Fruit fly (Drosophila melanogaster) whole organism, embryonic: ENCODE measurements around the gene CG34238.

Experiments used
- Atf3 ChIP-seq: fragments of 200-800 bp; sonication (Bioruptor generic); optimal IDR thresholded peaks from 3 replicates; lab custom pipeline; 2016; ENCODE audit warnings: missing biosample characterization, missing genetic modification characterization
- C15 ChIP-seq: fragments of 200-800 bp; sonication (Bioruptor generic); IDR thresholded peaks from 3 replicates; pipeline ENCODE4 v1.3.6; 2022; ENCODE audit warnings: missing biosample characterization, missing genetic modification characterization
- CG10209 ChIP-seq: fragments of 200-800 bp; sonication (Bioruptor generic); optimal IDR thresholded peaks from 3 replicates; lab custom pipeline; 2017; ENCODE audit warnings: missing biosample characterization, mild to moderate bottlenecking, missing genetic modification characterization, missing genetic modification reagents
- CG12299 ChIP-seq: fragments of 200-800 bp; sonication (Bioruptor generic); optimal IDR thresholded peaks from 2 replicates; lab custom pipeline; 2018; ENCODE audit warnings: missing biosample characterization, mild to moderate bottlenecking, missing genetic modification characterization
- CG1233 ChIP-seq: fragments of 200-800 bp; sonication (Bioruptor generic); optimal IDR thresholded peaks from 4 replicates; lab custom pipeline; 2018; ENCODE audit warnings: missing biosample characterization, mild to moderate bottlenecking, missing genetic modification characterization
- CG12391 ChIP-seq: fragments of 200-800 bp; sonication (Bioruptor generic); optimal IDR thresholded peaks from 3 replicates; lab custom pipeline; 2018; ENCODE audit warnings: missing biosample characterization, mild to moderate bottlenecking, missing genetic modification characterization, moderate library complexity
- CG12769 ChIP-seq: fragments of 200-800 bp; sonication (Bioruptor generic); optimal IDR thresholded peaks from 2 replicates; lab custom pipeline; 2019; ENCODE audit warnings: missing biosample characterization, mild to moderate bottlenecking, missing genetic modification characterization, moderate library complexity
- CG13296 ChIP-seq: fragments of 200-800 bp; sonication (Bioruptor generic); optimal IDR thresholded peaks from 3 replicates; lab custom pipeline; 2018; ENCODE audit warnings: missing biosample characterization, mild to moderate bottlenecking, missing genetic modification characterization
- CG17186 ChIP-seq: fragments of 200-800 bp; sonication (Bioruptor generic); optimal IDR thresholded peaks from 3 replicates; lab custom pipeline; 2017; ENCODE audit warnings: missing biosample characterization, missing genetic modification reagents, missing genetic modification characterization
- CG18011 ChIP-seq: fragments of 200-800 bp; sonication (Bioruptor generic); optimal IDR thresholded peaks from 2 replicates; lab custom pipeline; 2017; ENCODE audit warnings: missing biosample characterization, missing genetic modification characterization, mild to moderate bottlenecking, moderate library complexity, missing genotype
- CG3065 ChIP-seq: fragments of 200-800 bp; sonication (Bioruptor generic); optimal IDR thresholded peaks from 2 replicates; lab custom pipeline; 2016; ENCODE audit warnings: missing biosample characterization, missing genetic modification characterization
- CG33213 ChIP-seq: fragments of 200-800 bp; sonication (Bioruptor generic); optimal IDR thresholded peaks from 3 replicates; lab custom pipeline; 2016; ENCODE audit warnings: missing biosample characterization, missing genetic modification characterization
- CG34224 ChIP-seq: fragments of 200-800 bp; sonication (Bioruptor generic); IDR thresholded peaks from 3 replicates; pipeline ENCODE4 v1.3.6; 2022; ENCODE audit warnings: missing biosample characterization, missing genetic modification characterization; ENCODE audit not compliant: partially characterized antibody
- CG43689 ChIP-seq: fragments of 200-800 bp; sonication (Bioruptor generic); IDR thresholded peaks from 2 replicates; pipeline ENCODE4 v1.3.6; 2022; ENCODE audit warnings: missing biosample characterization, missing genetic modification characterization
- CG6765 ChIP-seq: fragments of 200-800 bp; sonication (Bioruptor generic); optimal IDR thresholded peaks from 3 replicates; lab custom pipeline; 2017; ENCODE audit warnings: missing biosample characterization, mild to moderate bottlenecking, missing genetic modification characterization
- CG7271 ChIP-seq: fragments of 200-800 bp; sonication (Bioruptor generic); optimal IDR thresholded peaks from 2 replicates; lab custom pipeline; 2018; ENCODE audit warnings: missing biosample characterization, mild to moderate bottlenecking, missing genetic modification characterization, moderate library complexity
- CG7786 ChIP-seq: fragments of 200-800 bp; sonication (Bioruptor generic); optimal IDR thresholded peaks from 2 replicates; lab custom pipeline; 2016; ENCODE audit warnings: missing biosample characterization, missing genetic modification characterization
- CG7963 ChIP-seq: fragments of 200-800 bp; sonication (Bioruptor generic); IDR thresholded peaks from 3 replicates; pipeline ENCODE4 v1.3.6; 2022; ENCODE audit warnings: missing biosample characterization, missing genetic modification characterization; ENCODE audit not compliant: partially characterized antibody
- CG9727 ChIP-seq: fragments of 200-800 bp; sonication (Bioruptor generic); optimal IDR thresholded peaks from 3 replicates; lab custom pipeline; 2017; ENCODE audit warnings: missing biosample characterization, mild to moderate bottlenecking, missing genetic modification characterization
- Dfd ChIP-seq, 2 experiments: fragments of >200 bp; optimal IDR thresholded peaks; 2 replicates each; lab custom pipeline; 2017; ENCODE audit warnings: missing biosample characterization in 2 of 2, missing genetic modification characterization in 2 of 2
- Dp ChIP-seq: fragments of 200-800 bp; sonication (Bioruptor generic); optimal IDR thresholded peaks from 2 replicates; lab custom pipeline; 2018; ENCODE audit warnings: missing biosample characterization, mild to moderate bottlenecking, missing genetic modification characterization, moderate library complexity
- Fer1 ChIP-seq: fragments of 200-800 bp; sonication (Bioruptor generic); optimal IDR thresholded peaks from 2 replicates; lab custom pipeline; 2017; ENCODE audit warnings: missing biosample characterization, mild to moderate bottlenecking, missing genetic modification characterization
- Gsc ChIP-seq: fragments of 200-800 bp; sonication (Bioruptor generic); IDR thresholded peaks from 2 replicates; pipeline ENCODE4 v1.3.6; 2022; ENCODE audit warnings: missing biosample characterization, missing genetic modification characterization
- Hmx ChIP-seq: fragments of 200-800 bp; sonication (Bioruptor generic); optimal IDR thresholded peaks from 2 replicates; lab custom pipeline; 2016; ENCODE audit warnings: missing biosample characterization, missing genetic modification characterization
- Hsf ChIP-seq: fragments of 200-800 bp; sonication (Bioruptor generic); optimal IDR thresholded peaks from 3 replicates; lab custom pipeline; 2016; ENCODE audit warnings: missing biosample characterization, missing genetic modification characterization
- Meics ChIP-seq: fragments of 200-800 bp; sonication (Bioruptor generic); optimal IDR thresholded peaks from 2 replicates; lab custom pipeline; 2017; ENCODE audit warnings: missing biosample characterization, mild to moderate bottlenecking, missing genetic modification characterization
- Mes4 ChIP-seq: fragments of 200-800 bp; sonication (Bioruptor generic); optimal IDR thresholded peaks from 2 replicates; lab custom pipeline; 2016; ENCODE audit warnings: missing biosample characterization, missing genetic modification characterization
- Ptx1 ChIP-seq: fragments of 200-800 bp; sonication (Bioruptor generic); IDR thresholded peaks from 2 replicates; pipeline ENCODE4 v1.3.6; 2022; ENCODE audit warnings: missing biosample characterization, missing genetic modification characterization
- Side ChIP-seq: fragments of 200-800 bp; sonication (Bioruptor generic); optimal IDR thresholded peaks from 2 replicates; lab custom pipeline; 2016; ENCODE audit warnings: missing biosample characterization, missing genetic modification characterization
- Spps ChIP-seq: fragments of 200-800 bp; sonication (Bioruptor generic); optimal IDR thresholded peaks from 2 replicates; lab custom pipeline; 2018; ENCODE audit warnings: missing biosample characterization, mild to moderate bottlenecking, missing genetic modification characterization
- ab ChIP-seq: fragments of 200-800 bp; sonication (Bioruptor generic); optimal IDR thresholded peaks from 2 replicates; lab custom pipeline; 2016; ENCODE audit warnings: missing biosample characterization, missing genetic modification characterization
- ato ChIP-seq: fragments of 200-800 bp; sonication (Bioruptor generic); IDR thresholded peaks from 2 replicates; pipeline ENCODE4 v1.3.6; 2022; ENCODE audit warnings: missing biosample characterization, missing genetic modification characterization; ENCODE audit not compliant: partially characterized antibody
- cg ChIP-seq: fragments of 200-800 bp; sonication (Bioruptor generic); optimal IDR thresholded peaks from 3 replicates; lab custom pipeline; 2019; ENCODE audit warnings: missing biosample characterization, mild to moderate bottlenecking, missing genetic modification characterization, moderate library complexity
- chif ChIP-seq, 2 experiments: fragments of 200-800 bp; sonication (Bioruptor generic); optimal IDR thresholded peaks; 3 replicates each; lab custom pipeline; 2016; ENCODE audit warnings: missing biosample characterization in 2 of 2, missing genetic modification characterization in 2 of 2
- exex ChIP-seq: fragments of 200-800 bp; sonication (Bioruptor generic); optimal IDR thresholded peaks from 4 replicates; lab custom pipeline; 2018; ENCODE audit warnings: missing biosample characterization, mild to moderate bottlenecking, missing genetic modification characterization, moderate library complexity
- gcm2 ChIP-seq: fragments of 200-800 bp; sonication (Bioruptor generic); optimal IDR thresholded peaks from 2 replicates; lab custom pipeline; 2016; ENCODE audit warnings: missing biosample characterization, missing genetic modification characterization
- grn ChIP-seq: fragments of 200-800 bp; sonication (Bioruptor generic); optimal IDR thresholded peaks from 3 replicates; lab custom pipeline; 2017; ENCODE audit warnings: missing biosample characterization, missing genetic modification characterization
- ham ChIP-seq: fragments of 200-800 bp; sonication (Bioruptor generic); IDR thresholded peaks from 2 replicates; pipeline ENCODE4 v1.3.6; 2022; ENCODE audit warnings: missing biosample characterization, missing genetic modification characterization
- inv ChIP-seq: fragments of 200-800 bp; sonication (Bioruptor generic); IDR thresholded peaks from 2 replicates; pipeline ENCODE4 v1.3.6; 2022; ENCODE audit warnings: missing biosample characterization, missing genetic modification characterization; ENCODE audit not compliant: partially characterized antibody
- jigr1 ChIP-seq: fragments of 200-800 bp; sonication (Bioruptor generic); IDR thresholded peaks from 3 replicates; pipeline ENCODE4 v1.3.6; 2022; ENCODE audit warnings: missing biosample characterization, missing genetic modification characterization
- knrl ChIP-seq: fragments of 200-800 bp; sonication (Bioruptor generic); IDR thresholded peaks from 3 replicates; pipeline ENCODE4 v1.3.6; 2022; ENCODE audit warnings: missing biosample characterization, missing genetic modification characterization; ENCODE audit not compliant: partially characterized antibody
- lov ChIP-seq, 2 experiments: fragments of 200-800 bp in 1 of 2; fragments of >200 bp in 1 of 2; sonication (Bioruptor generic) in 1 of 2; IDR thresholded peaks in 1 of 2; optimal IDR thresholded peaks in 1 of 2; 2 replicates in 1 of 2; 3 replicates in 1 of 2; pipeline versions ENCODE4 v1.3.6 to Lab custom; 2017 to 2022; ENCODE audit warnings: missing biosample characterization in 1 of 2, missing genetic modification characterization in 1 of 2
- org-1 ChIP-seq: fragments of 200-800 bp; sonication (Bioruptor generic); optimal IDR thresholded peaks from 2 replicates; lab custom pipeline; 2017; ENCODE audit warnings: missing biosample characterization, missing genetic modification characterization
- sd ChIP-seq: fragments of 200-800 bp; sonication (Bioruptor generic); optimal IDR thresholded peaks from 3 replicates; lab custom pipeline; 2018; ENCODE audit warnings: missing biosample characterization, mild to moderate bottlenecking, missing genetic modification characterization, moderate library complexity
- slbo ChIP-seq: fragments of 200-800 bp; sonication (Bioruptor generic); IDR thresholded peaks from 2 replicates; pipeline ENCODE4 v1.3.6; 2022; ENCODE audit warnings: missing biosample characterization, missing genetic modification characterization
- tap ChIP-seq: fragments of 200-800 bp; optimal IDR thresholded peaks from 3 replicates; lab custom pipeline; 2019; ENCODE audit warnings: missing biosample characterization, mild to moderate bottlenecking, missing genetic modification characterization, moderate library complexity
- tgo ChIP-seq: fragments of 200-800 bp; sonication (Bioruptor generic); IDR thresholded peaks from 3 replicates; pipeline ENCODE4 v1.3.6; 2022; ENCODE audit warnings: missing biosample characterization, missing genetic modification characterization
- unpg ChIP-seq: fragments of 200-800 bp; sonication (Bioruptor generic); optimal IDR thresholded peaks from 3 replicates; lab custom pipeline; 2018; ENCODE audit warnings: missing biosample characterization, mild to moderate bottlenecking, missing genetic modification characterization, moderate library complexity
- vfl ChIP-seq: fragments of 200-800 bp; sonication (Bioruptor generic); optimal IDR thresholded peaks from 2 replicates; lab custom pipeline; 2016; ENCODE audit warnings: missing biosample characterization, missing genetic modification characterization
- wdn ChIP-seq: fragments of 200-800 bp; sonication (Bioruptor generic); IDR thresholded peaks from 2 replicates; pipeline ENCODE4 v1.3.6; 2022; ENCODE audit warnings: missing biosample characterization, missing genetic modification characterization

Gene CG34238

dm6 chr3L:10664511-10665062, 38.3 kb downstream of the CG34238 start, which contains the start of gene simj (continued):
- TF ChIP-seq org-1 (GFP tag; lab: Kevin White, UChicago), result no peak
- TF ChIP-seq Gsc (GFP tag; lab: Robert Waterston, UW), result no peak
- no peak for TF ChIP-seq CG9727 (GFP tag; lab: Kevin White, UChicago)
- peak; percentile 68 for TF ChIP-seq grn (GFP tag; lab: Kevin White, UChicago)
- TF ChIP-seq ato (GFP tag; lab: Robert Waterston, UW), result peak; percentile 79
- peak; percentile 55 for TF ChIP-seq vfl
- peak; percentile 94 for TF ChIP-seq cg (GFP tag; lab: Kevin White, UChicago)
- peak; percentile 63 for TF ChIP-seq CG1233 (GFP tag; lab: Kevin White, UChicago)
- TF ChIP-seq CG43689 (GFP tag; lab: Robert Waterston, UW), result no peak
- TF ChIP-seq CG34224, result peak; percentile 90
- peak; percentile 36 for TF ChIP-seq Side (GFP tag; lab: Kevin White, UChicago)
- TF ChIP-seq CG13296 (GFP tag; lab: Kevin White, UChicago), result peak; percentile 54
- no peak for TF ChIP-seq jigr1 (GFP tag; lab: Robert Waterston, UW)
- no peak for TF ChIP-seq tap (tag; lab: Kevin White, UChicago)
- TF ChIP-seq wdn (GFP tag; lab: Robert Waterston, UW), result no peak; the same call in 1 of the 2 replicates
- TF ChIP-seq CG3065, result no peak
- TF ChIP-seq lov (optimal IDR thresholded peaks at IDR 0.05; lab: Kevin White, UChicago), result no peak
- no peak for TF ChIP-seq lov (GFP tag; IDR thresholded peaks at IDR 0.05; lab: Robert Waterston, UW)
- TF ChIP-seq inv (GFP tag; lab: Robert Waterston, UW), result peak; percentile 72
- peak; percentile 61 for TF ChIP-seq gcm2
- no peak for TF ChIP-seq CG18011
- TF ChIP-seq Dp, result peak; percentile 81
- TF ChIP-seq CG33213, result peak; percentile 69
- peak; percentile 51 for TF ChIP-seq Meics (GFP tag; lab: Kevin White, UChicago)
- peak; percentile 1 for TF ChIP-seq Mes4 (GFP tag; lab: Kevin White, UChicago)
- TF ChIP-seq Spps (tag; lab: Kevin White, UChicago), result peak; percentile 29
- no peak for TF ChIP-seq chif (GFP tag; optimal IDR thresholded peaks at IDR 0.05; lab: Kevin White, UChicago)
- no peak for TF ChIP-seq ab (GFP tag; lab: Kevin White, UChicago)
- 0 out of 3 replicates have a peak, but pooled peaks have one; percentile 18 for TF ChIP-seq tgo (GFP tag; lab: Robert Waterston, UW)
- TF ChIP-seq CG17186 (GFP tag; lab: Kevin White, UChicago), result peak; percentile 96
- TF ChIP-seq Atf3 (GFP tag; lab: Kevin White, UChicago), result no peak
- no peak for TF ChIP-seq Hmx (GFP tag; lab: Kevin White, UChicago)
- TF ChIP-seq CG12769 (tag; lab: Kevin White, UChicago), result peak; percentile 84
- peak; percentile 51 for TF ChIP-seq Hsf (GFP tag; lab: Kevin White, UChicago)
- TF ChIP-seq slbo (GFP tag; lab: Robert Waterston, UW), result peak; percentile 51
- TF ChIP-seq CG12391 (tag; lab: Kevin White, UChicago), result peak; percentile 70
- TF ChIP-seq CG7271 (tag; lab: Kevin White, UChicago), result peak; percentile 72
- peak; percentile 48 for TF ChIP-seq CG7786
- peak; percentile 74 for TF ChIP-seq CG7963 (GFP tag; lab: Robert Waterston, UW)
- peak; percentile 67 for TF ChIP-seq exex
- no peak for TF ChIP-seq ham (GFP tag; lab: Robert Waterston, UW)
- no peak for TF ChIP-seq C15 (GFP tag; lab: Robert Waterston, UW)
- TF ChIP-seq sd (tag; lab: Kevin White, UChicago), result peak; percentile 59
- TF ChIP-seq Ptx1 (GFP tag; lab: Robert Waterston, UW), result no peak
- no peak for TF ChIP-seq Dfd (GFP tag; optimal IDR thresholded peaks at IDR 0.05; lab: Kevin White, UChicago)
- peak; percentile 64 for TF ChIP-seq CG12299 (tag; lab: Kevin White, UChicago)
- peak; percentile 52 for TF ChIP-seq unpg
- peak; percentile 80 for TF ChIP-seq Fer1 (GFP tag; lab: Kevin White, UChicago)
- peak; percentile 51 for TF ChIP-seq CG10209 (GFP tag; lab: Kevin White, UChicago)
- TF ChIP-seq knrl, result peak; percentile 81
- TF ChIP-seq CG6765, result peak; percentile 59
